Fruit fly (Drosophila melanogaster) whole organism, embryonic: ENCODE measurements around the gene Targ3.

ENCODE experiments used
- CG12942 ChIP-seq: fragments of 200-800 bp; sonication (Bioruptor generic); optimal IDR thresholded peaks from 3 replicates; lab custom pipeline; 2016; ENCODE audit warnings: missing biosample characterization, missing genetic modification characterization
- HHEX ChIP-seq: fragments of 200-800 bp; sonication (Bioruptor generic); optimal IDR thresholded peaks from 3 replicates; lab custom pipeline; 2017; ENCODE audit warnings: missing biosample characterization, mild to moderate bottlenecking, missing genetic modification characterization, missing genetic modification reagents

dm6 chr3L:21209921-21210532 is 13.4 kb downstream of the Targ3 start, which contains the start of the genes CG10510 and CG10508:
- TF ChIP-seq CG12942 (GFP tag; lab: Kevin White, UChicago): no peak
- no peak for TF ChIP-seq HHEX (GFP tag; lab: Kevin White, UChicago)
